Worm (Caenorhabditis elegans) whole organism, L4/young adult: Measurements from ENCODE around the gene ndua-7.

Experiments used
- W03F9.2 ChIP-seq: fragments of 150-350 bp; optimal IDR thresholded peaks from 2 replicates; lab custom pipeline; 2014; ENCODE audit warnings: missing biosample characterization, missing genetic modification characterization
- dao-5 ChIP-seq: sonication (generic microtip); optimal IDR thresholded peaks from 2 replicates; lab custom pipeline; 2016; ENCODE audit warnings: missing genotype, missing genetic modification characterization, moderate library complexity, missing compliant biosample characterization

DNA sequence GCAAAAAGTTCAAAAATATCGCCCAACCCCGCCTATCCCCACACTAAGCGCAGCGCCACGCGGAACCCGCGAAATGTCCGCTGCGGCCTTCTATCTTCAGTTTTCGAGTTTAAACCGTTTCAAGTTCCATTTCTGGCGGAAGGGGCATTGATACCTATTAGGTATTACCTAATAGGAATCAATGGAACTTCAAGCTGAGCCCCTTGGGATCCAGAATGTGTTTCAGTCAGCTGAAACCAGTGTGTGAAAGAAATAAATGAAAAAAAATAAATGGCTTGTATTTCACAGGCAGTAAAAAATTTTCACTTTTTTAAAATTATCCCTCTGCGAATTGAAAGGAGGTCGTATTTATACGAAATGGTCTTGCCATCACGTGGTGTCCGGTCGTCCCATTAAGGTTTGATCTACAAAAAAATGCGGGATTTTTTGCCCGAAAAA lies 26.8 kb upstream of the ndua-7 start:
- no peak for TF ChIP-seq dao-5 (tag; lab: Kevin White, UChicago)
- peak; percentile 23 for TF ChIP-seq W03F9.2 (tag; lab: Kevin White, UChicago)
